Fruit fly (Drosophila melanogaster) whole organism, pupa: ENCODE measurements around the gene CG14963.

Experiments used
- CG10348 ChIP-seq: fragments of 200-800 bp; sonication (Bioruptor generic); IDR thresholded peaks from 2 replicates; pipeline ENCODE4 v1.3.6; 2022; ENCODE audit warnings: missing biosample characterization, missing genetic modification characterization
- CG12605 ChIP-seq: fragments of 200-800 bp; sonication (Bioruptor generic); IDR thresholded peaks from 2 replicates; pipeline ENCODE4 v1.3.6; 2022; ENCODE audit warnings: missing biosample characterization, missing genetic modification characterization
- CG13204 ChIP-seq: fragments of 200-800 bp; sonication (Bioruptor generic); optimal IDR thresholded peaks from 2 replicates; lab custom pipeline; 2018; ENCODE audit warnings: missing biosample characterization, mild to moderate bottlenecking, missing genetic modification characterization, moderate library complexity
- CG14655 ChIP-seq: fragments of 200-800 bp; sonication (Bioruptor generic); optimal IDR thresholded peaks from 3 replicates; lab custom pipeline; 2017; ENCODE audit warnings: mild to moderate bottlenecking, missing biosample characterization, missing genetic modification reagents, missing genetic modification characterization
- CG15710 ChIP-seq: fragments of 200-800 bp; sonication (Bioruptor generic); optimal IDR thresholded peaks from 2 replicates; lab custom pipeline; 2018; ENCODE audit warnings: missing biosample characterization, mild to moderate bottlenecking, missing genetic modification characterization, moderate library complexity
- CG17806 ChIP-seq: fragments of 200-800 bp; sonication (Bioruptor generic); optimal IDR thresholded peaks from 2 replicates; lab custom pipeline; 2018; ENCODE audit warnings: missing biosample characterization, mild to moderate bottlenecking, missing genetic modification characterization, moderate library complexity
- CG32121 ChIP-seq: fragments of 200-800 bp; sonication (Bioruptor generic); IDR thresholded peaks from 2 replicates; pipeline ENCODE4 v1.3.6; 2022; ENCODE audit warnings: missing biosample characterization, missing genetic modification characterization
- CG34367 ChIP-seq: fragments of 200-800 bp; sonication (Bioruptor generic); optimal IDR thresholded peaks from 2 replicates; lab custom pipeline; 2018; ENCODE audit warnings: missing biosample characterization, mild to moderate bottlenecking, missing genetic modification characterization
- CG4496 ChIP-seq: fragments of 200-800 bp; sonication (Bioruptor generic); IDR thresholded peaks from 3 replicates; pipeline ENCODE4 v1.3.6; 2022; ENCODE audit warnings: missing biosample characterization, missing genetic modification characterization
- CG8159 ChIP-seq: fragments of 200-800 bp; sonication (Bioruptor generic); optimal IDR thresholded peaks from 3 replicates; lab custom pipeline; 2018; ENCODE audit warnings: missing biosample characterization, mild to moderate bottlenecking, missing genetic modification characterization, moderate library complexity
- CG8301 ChIP-seq: fragments of 200-800 bp; sonication (Bioruptor generic); optimal IDR thresholded peaks from 2 replicates; lab custom pipeline; 2018; ENCODE audit warnings: missing biosample characterization, mild to moderate bottlenecking, missing genetic modification characterization
- CG9948 ChIP-seq: fragments of 200-800 bp; sonication (Bioruptor generic); optimal IDR thresholded peaks from 2 replicates; lab custom pipeline; 2018; ENCODE audit warnings: missing biosample characterization, mild to moderate bottlenecking, missing genetic modification characterization, moderate library complexity
- D1 ChIP-seq: fragments of 200-800 bp; sonication (Bioruptor generic); optimal IDR thresholded peaks from 2 replicates; lab custom pipeline; 2018; ENCODE audit warnings: missing biosample characterization, mild to moderate bottlenecking, missing genetic modification characterization, moderate library complexity
- EcR ChIP-seq: fragments of 200-800 bp; sonication (Bioruptor generic); optimal IDR thresholded peaks from 3 replicates; lab custom pipeline; 2019; ENCODE audit warnings: missing biosample characterization, missing genetic modification characterization, mild to moderate bottlenecking, moderate library complexity, missing genetic modification reagents
- Ets98B ChIP-seq: fragments of 200-800 bp; sonication (Bioruptor generic); IDR thresholded peaks from 2 replicates; pipeline ENCODE4 v1.3.6; 2022; ENCODE audit warnings: missing biosample characterization, missing genetic modification characterization
- Pif1A ChIP-seq: fragments of 200-800 bp; sonication (Bioruptor generic); optimal IDR thresholded peaks from 3 replicates; lab custom pipeline; 2016; ENCODE audit warnings: missing biosample characterization, missing genetic modification characterization
- Pif1B ChIP-seq: fragments of 200-800 bp; sonication (Bioruptor generic); optimal IDR thresholded peaks from 3 replicates; lab custom pipeline; 2016; ENCODE audit warnings: missing biosample characterization, missing genetic modification characterization
- Snoo ChIP-seq: fragments of 200-800 bp; sonication (Bioruptor generic); optimal IDR thresholded peaks from 3 replicates; lab custom pipeline; 2017; ENCODE audit warnings: missing biosample characterization, mild to moderate bottlenecking, missing genetic modification characterization, inconsistent platforms
- fd96Ca ChIP-seq: fragments of 200-800 bp; sonication (Bioruptor generic); IDR thresholded peaks from 3 replicates; pipeline ENCODE4 v1.3.6; 2022; ENCODE audit warnings: missing biosample characterization, missing genetic modification characterization
- gl ChIP-seq: fragments of 200-800 bp; sonication (Bioruptor generic); optimal IDR thresholded peaks from 2 replicates; lab custom pipeline; 2018; ENCODE audit warnings: missing biosample characterization, mild to moderate bottlenecking, missing genetic modification characterization
- rn ChIP-seq: fragments of 200-800 bp; sonication (Bioruptor generic); IDR thresholded peaks from 2 replicates; pipeline ENCODE4 v1.3.6; 2022; ENCODE audit warnings: missing biosample characterization, missing genetic modification characterization

Gene CG14963

DNA sequence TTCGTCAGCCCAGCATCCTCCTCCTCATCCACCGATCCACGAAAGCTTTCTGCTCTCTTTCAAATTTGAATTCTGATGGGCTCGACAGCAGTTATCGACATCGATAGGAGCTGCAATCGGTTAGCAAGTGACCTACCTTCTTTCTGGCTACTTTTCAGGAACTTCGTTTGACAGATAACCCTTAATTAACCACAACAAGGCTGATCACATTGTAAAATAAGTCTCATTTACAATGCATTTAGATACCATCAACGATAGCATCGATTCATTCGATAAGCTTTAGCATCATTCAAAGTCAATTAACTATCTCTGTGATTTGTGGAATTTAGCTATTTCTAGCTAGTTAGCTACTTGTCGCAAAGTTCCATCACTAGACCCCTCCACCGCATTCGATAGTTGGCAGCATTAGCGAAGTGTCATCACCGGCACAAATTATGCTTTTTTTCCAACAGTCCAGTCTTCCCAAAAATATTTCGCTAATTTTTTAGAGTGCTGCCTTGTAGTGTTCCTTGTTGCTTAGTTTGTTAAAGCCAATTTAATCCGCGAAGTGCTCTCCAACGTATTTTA lies 6.3 kb upstream of the CG14963 start, which contains the start of the genes MnM and Girdin:
Gene MnM, minus strand, starts transcription at position 51 of the 567 bp plus-strand sequence.
Gene Girdin, plus strand, starts transcription at position 401 of the 567 bp plus-strand sequence.
- TF ChIP-seq EcR (peak; percentile 7), CG4496 (no peak), CG13204 (GFP tag; lab: Kevin White, UChicago) (no peak), Pif1B (GFP tag; lab: Kevin White, UChicago) (no peak), CG9948 (no peak), fd96Ca (0 out of 3 replicates have a peak, but pooled peaks have one; percentile 53), D1 (no peak), Ets98B (no peak), CG14655 (GFP tag; lab: Kevin White, UChicago) (no peak), CG15710 (tag; lab: Kevin White, UChicago) (no peak), CG32121 (GFP tag; lab: Robert Waterston, UW) (peak; percentile 35; the same call in 1 of the 2 replicates), Snoo (tag; lab: Kevin White, UChicago) (no peak), CG34367 (tag; lab: Kevin White, UChicago) (no peak), CG10348 (peak; percentile 16; the same call in 1 of the 2 replicates)

DNA sequence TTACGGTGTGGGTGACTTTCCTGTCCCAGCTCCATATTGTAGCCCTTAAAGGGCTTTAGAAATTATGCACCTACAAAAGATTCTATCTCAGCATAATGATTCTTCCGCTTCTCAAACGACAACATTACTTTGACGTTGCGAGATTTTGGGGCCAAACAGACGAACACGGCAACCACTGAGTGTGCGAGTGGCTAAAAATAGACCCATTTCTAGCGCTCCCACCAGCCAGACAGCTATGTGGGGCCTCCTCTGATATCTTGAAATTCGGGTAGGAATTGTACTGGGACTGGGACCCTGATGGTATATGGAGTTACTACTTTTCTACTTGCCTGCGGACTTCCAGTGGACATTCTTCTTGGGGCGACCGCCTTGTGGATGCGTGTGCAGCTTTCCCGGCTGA lies 5.5 kb upstream of the CG14963 start:
- no peak for TF ChIP-seq CG9948
- no peak for TF ChIP-seq CG10348
- no peak for TF ChIP-seq D1
- TF ChIP-seq fd96Ca = no peak
- TF ChIP-seq CG12605 (GFP tag; lab: Robert Waterston, UW) = no peak
- no peak for TF ChIP-seq CG32121 (GFP tag; lab: Robert Waterston, UW)

DNA sequence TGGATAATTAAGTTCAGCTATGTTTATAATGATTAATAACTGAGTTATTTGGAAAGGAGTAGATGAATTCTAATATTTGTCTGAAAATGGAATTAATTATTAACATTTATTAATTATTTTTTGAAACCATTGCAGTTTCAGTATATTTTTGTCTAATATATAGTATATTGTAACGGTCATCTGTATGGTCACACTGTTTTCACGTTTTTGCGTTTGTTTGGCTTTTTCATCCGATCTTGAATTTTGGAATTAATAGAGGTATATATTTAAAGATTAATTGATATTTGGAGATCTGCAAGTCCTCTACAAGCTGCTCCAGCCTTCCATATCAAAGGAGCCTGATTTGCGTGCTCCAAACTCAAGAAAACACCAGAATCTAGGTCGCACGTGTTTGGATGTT lies 3.2 kb downstream of the CG14963 start, which contains the start of the genes CG32278 and CG32281:
Gene CG32278, plus strand, starts transcription at position 180 of the 400 bp plus-strand sequence.
Gene CG32281, plus strand, starts transcription at position 269 of the 400 bp plus-strand sequence.
- TF ChIP-seq CG12605 (GFP tag; lab: Robert Waterston, UW) = no peak
- TF ChIP-seq CG34367 (tag; lab: Kevin White, UChicago) = no peak
- TF ChIP-seq CG9948 = no peak
- TF ChIP-seq rn (GFP tag; lab: Robert Waterston, UW) = no peak
- TF ChIP-seq CG8159 (tag; lab: Kevin White, UChicago) = no peak
- TF ChIP-seq CG4496 = no peak
- TF ChIP-seq Snoo (tag; lab: Kevin White, UChicago) = no peak
- no peak for TF ChIP-seq EcR

DNA sequence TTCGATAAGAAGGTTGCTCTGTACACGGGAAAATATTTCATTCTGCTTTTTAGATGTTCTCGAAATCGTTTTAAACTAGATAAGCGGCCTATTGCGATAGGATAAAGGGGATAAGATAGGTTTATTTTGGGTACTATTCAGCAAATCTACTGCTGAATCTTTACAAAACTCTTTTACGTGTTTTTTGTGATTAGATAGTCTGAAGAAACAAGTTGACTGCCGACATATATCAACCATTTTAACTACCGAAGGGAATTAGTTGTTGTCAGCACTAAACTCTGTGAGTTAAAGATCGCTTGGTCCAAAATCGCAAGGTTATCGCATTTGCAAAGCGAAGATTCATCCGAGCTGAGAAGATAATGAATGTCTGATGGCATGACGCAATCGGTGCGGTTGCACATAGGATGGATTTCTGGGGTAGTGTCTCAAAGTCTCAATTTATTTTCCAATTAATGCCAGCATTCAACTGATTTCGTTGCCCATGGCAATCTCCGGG lies 6.1 kb downstream of the CG14963 start, which contains the start of gene Asciz:
Gene Asciz, minus strand, starts transcription at position 51 of the 496 bp plus-strand sequence.
- TF ChIP-seq gl = no peak
- no peak for TF ChIP-seq CG4496
- TF ChIP-seq CG34367 (tag; lab: Kevin White, UChicago) = no peak
- no peak for TF ChIP-seq CG9948
- no peak for TF ChIP-seq CG32121 (GFP tag; lab: Robert Waterston, UW)
- TF ChIP-seq rn (GFP tag; lab: Robert Waterston, UW) = no peak
- no peak for TF ChIP-seq CG8301 (tag; lab: Kevin White, UChicago)
- no peak for TF ChIP-seq CG17806 (tag; lab: Kevin White, UChicago)
- TF ChIP-seq CG14655 (GFP tag; lab: Kevin White, UChicago) = no peak
- no peak for TF ChIP-seq CG13204 (GFP tag; lab: Kevin White, UChicago)
- TF ChIP-seq CG8159 (tag; lab: Kevin White, UChicago) = no peak
- no peak for TF ChIP-seq fd96Ca
- no peak for TF ChIP-seq Pif1A (GFP tag; lab: Kevin White, UChicago)
- TF ChIP-seq CG10348 = no peak
- no peak for TF ChIP-seq Pif1B (GFP tag; lab: Kevin White, UChicago)
- TF ChIP-seq D1 = no peak
- TF ChIP-seq Ets98B = no peak

DNA sequence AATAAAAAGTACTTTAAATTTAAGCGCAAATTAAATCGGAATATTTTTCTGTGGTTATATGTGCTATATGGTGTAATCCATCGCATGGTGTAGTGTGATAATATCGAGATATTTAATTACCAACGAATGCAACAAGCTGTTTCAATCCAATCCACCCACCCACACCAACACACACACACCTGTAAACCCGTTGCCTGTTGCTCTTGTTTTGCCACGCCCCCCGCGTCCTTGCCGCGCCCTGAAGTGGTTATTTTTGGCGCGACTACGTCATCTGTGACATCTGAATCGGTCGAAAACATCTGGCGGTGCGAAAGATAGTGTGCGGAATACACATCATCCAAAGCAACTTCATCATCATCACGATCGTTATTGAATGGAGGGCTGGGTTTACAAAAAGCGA lies 6.9 kb downstream of the CG14963 start:
- TF ChIP-seq Pif1A (GFP tag; lab: Kevin White, UChicago) = no peak
- TF ChIP-seq EcR = peak; percentile 35
- no peak for TF ChIP-seq Ets98B

DNA sequence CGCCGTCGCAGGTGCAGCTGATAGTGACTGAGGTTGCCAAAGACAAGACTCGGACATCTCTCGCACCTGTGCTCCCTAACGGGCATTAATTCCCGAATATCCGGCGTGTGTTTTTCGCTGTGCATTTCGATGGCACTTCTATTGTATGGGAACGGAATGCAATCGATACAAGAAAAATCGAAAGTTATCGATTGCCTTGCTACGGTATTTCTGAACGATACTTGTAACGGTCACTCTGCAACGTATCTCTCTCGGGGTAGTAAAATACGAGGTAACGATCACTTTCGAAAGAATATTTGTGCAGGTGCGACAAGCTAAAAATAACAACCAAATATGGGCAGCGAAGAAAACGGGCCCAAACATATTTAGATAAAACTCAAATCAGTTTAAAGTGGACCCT lies 7.4 kb downstream of the CG14963 start, which contains the start of gene CG32280:
Gene CG32280, plus strand, starts transcription at position 231 of the 400 bp plus-strand sequence.
- no peak for TF ChIP-seq Pif1B (GFP tag; lab: Kevin White, UChicago)
- TF ChIP-seq CG15710 (tag; lab: Kevin White, UChicago) = no peak
- no peak for TF ChIP-seq CG34367 (tag; lab: Kevin White, UChicago)
- TF ChIP-seq EcR = no peak
- TF ChIP-seq rn (GFP tag; lab: Robert Waterston, UW) = no peak
- no peak for TF ChIP-seq Pif1A (GFP tag; lab: Kevin White, UChicago)
- TF ChIP-seq CG9948 = no peak
- peak; percentile 34; the same call in 1 of the 3 replicates for TF ChIP-seq fd96Ca
- TF ChIP-seq CG8301 (tag; lab: Kevin White, UChicago) = no peak
- no peak for TF ChIP-seq gl
- no peak for TF ChIP-seq CG10348
- TF ChIP-seq CG32121 (GFP tag; lab: Robert Waterston, UW) = 0 out of 2 replicates have a peak, but pooled peaks have one; percentile 37
- TF ChIP-seq CG12605 (GFP tag; lab: Robert Waterston, UW) = no peak
- 0 out of 2 replicates have a peak, but pooled peaks have one; percentile 19 for TF ChIP-seq Ets98B
- TF ChIP-seq CG17806 (tag; lab: Kevin White, UChicago) = no peak
- no peak for TF ChIP-seq CG13204 (GFP tag; lab: Kevin White, UChicago)
- TF ChIP-seq CG4496 = 0 out of 3 replicates have a peak, but pooled peaks have one; percentile 58
